Fruit fly (Drosophila melanogaster) whole organism, embryonic: ENCODE results near the gene Kmn1.
A peak's percentile ranks its signal among the peaks of the same experiment; 100 is the strongest.

Experiments used
- Atf3 ChIP-seq: fragments of 200-800 bp; sonication (Bioruptor generic); optimal IDR thresholded peaks from 3 replicates; lab custom pipeline; 2016; ENCODE audit warnings: missing biosample characterization, missing genetic modification characterization
- Bteb2 ChIP-seq: fragments of 200-800 bp; sonication (Bioruptor generic); optimal IDR thresholded peaks from 2 replicates; lab custom pipeline; 2016; ENCODE audit warnings: missing biosample characterization, missing genetic modification characterization
- CG10267 ChIP-seq: fragments of 200-800 bp; sonication (Bioruptor generic); optimal IDR thresholded peaks from 2 replicates; lab custom pipeline; 2018; ENCODE audit warnings: missing biosample characterization, mild to moderate bottlenecking, missing genetic modification characterization, moderate library complexity
- CG10979 ChIP-seq: fragments of 200-800 bp; sonication (Bioruptor generic); optimal IDR thresholded peaks from 2 replicates; lab custom pipeline; 2018; ENCODE audit warnings: missing biosample characterization, mild to moderate bottlenecking, missing genetic modification characterization, moderate library complexity
- CG11456 ChIP-seq: fragments of 200-800 bp; sonication (Bioruptor generic); IDR thresholded peaks from 3 replicates; pipeline ENCODE4 v1.3.6; 2022; ENCODE audit warnings: missing biosample characterization, missing genetic modification characterization
- CG12744 ChIP-seq: fragments of 200-800 bp; sonication (Bioruptor generic); optimal IDR thresholded peaks from 2 replicates; lab custom pipeline; 2016; ENCODE audit warnings: missing biosample characterization, missing genetic modification characterization
- CG12769 ChIP-seq: fragments of 200-800 bp; sonication (Bioruptor generic); optimal IDR thresholded peaks from 2 replicates; lab custom pipeline; 2019; ENCODE audit warnings: missing biosample characterization, mild to moderate bottlenecking, missing genetic modification characterization, moderate library complexity
- CG14667 ChIP-seq: fragments of 200-800 bp; sonication (Bioruptor generic); IDR thresholded peaks from 2 replicates; pipeline ENCODE4 v1.3.6; 2022; ENCODE audit warnings: missing biosample characterization, missing genetic modification characterization
- CG16863 ChIP-seq: fragments of 200-800 bp; sonication (Bioruptor generic); optimal IDR thresholded peaks from 3 replicates; lab custom pipeline; 2016; ENCODE audit warnings: missing biosample characterization, missing genetic modification characterization
- CG17361 ChIP-seq: fragments of 200-800 bp; sonication (Bioruptor generic); IDR thresholded peaks from 3 replicates; pipeline ENCODE4 v1.3.6; 2022; ENCODE audit warnings: missing biosample characterization, missing genetic modification characterization
- CG18262 ChIP-seq: fragments of 200-800 bp; optimal IDR thresholded peaks from 3 replicates; lab custom pipeline; 2019; ENCODE audit warnings: missing biosample characterization, mild to moderate bottlenecking, missing genetic modification characterization, moderate library complexity
- CG1832 ChIP-seq: fragments of 200-800 bp; sonication (Bioruptor generic); optimal IDR thresholded peaks from 2 replicates; lab custom pipeline; 2017; ENCODE audit warnings: missing biosample characterization, mild to moderate bottlenecking, missing genetic modification characterization, inconsistent platforms
- CG34224 ChIP-seq: fragments of 200-800 bp; sonication (Bioruptor generic); IDR thresholded peaks from 3 replicates; pipeline ENCODE4 v1.3.6; 2022; ENCODE audit warnings: missing biosample characterization, missing genetic modification characterization; ENCODE audit not compliant: partially characterized antibody
- CG5245 ChIP-seq: fragments of 200-800 bp; sonication (Bioruptor generic); optimal IDR thresholded peaks from 3 replicates; lab custom pipeline; 2016; ENCODE audit warnings: missing biosample characterization, missing genetic modification characterization
- CG5953 ChIP-seq: fragments of 200-800 bp; sonication (Bioruptor generic); IDR thresholded peaks from 2 replicates; pipeline ENCODE4 v1.3.6; 2022; ENCODE audit warnings: missing biosample characterization, missing genetic modification characterization
- CG6654 ChIP-seq: fragments of 200-800 bp; sonication (Bioruptor generic); optimal IDR thresholded peaks from 2 replicates; lab custom pipeline; 2017; ENCODE audit warnings: missing biosample characterization, mild to moderate bottlenecking, missing genetic modification characterization
- CG6689 ChIP-seq: fragments of 200-800 bp; sonication (Bioruptor generic); IDR thresholded peaks from 2 replicates; pipeline ENCODE4 v1.3.6; 2022; ENCODE audit warnings: missing biosample characterization, missing genetic modification characterization
- CG7928 ChIP-seq: fragments of 200-800 bp; sonication (Bioruptor generic); optimal IDR thresholded peaks from 2 replicates; lab custom pipeline; 2017; ENCODE audit warnings: missing biosample characterization, mild to moderate bottlenecking, missing genetic modification characterization
- CG9932 ChIP-seq: fragments of 200-800 bp; sonication (Bioruptor generic); IDR thresholded peaks from 2 replicates; pipeline ENCODE4 v1.3.6; 2022; ENCODE audit warnings: missing biosample characterization, missing genetic modification characterization
- Dip3 ChIP-seq: fragments of 200-800 bp; sonication (Bioruptor generic); optimal IDR thresholded peaks from 3 replicates; lab custom pipeline; 2016; ENCODE audit warnings: missing biosample characterization, missing genetic modification characterization
- Elba2 ChIP-seq: fragments of 200-800 bp; sonication (Bioruptor generic); optimal IDR thresholded peaks from 3 replicates; lab custom pipeline; 2016; ENCODE audit warnings: missing biosample characterization, missing genetic modification characterization
- Gug ChIP-seq: fragments of 200-800 bp; sonication (Bioruptor generic); IDR thresholded peaks from 4 replicates; pipeline ENCODE4 v1.3.6; 2022; ENCODE audit warnings: missing biosample characterization, missing genetic modification characterization
- Kr ChIP-seq: fragments of 200-800 bp; sonication (Bioruptor generic); optimal IDR thresholded peaks from 2 replicates; lab custom pipeline; 2017; ENCODE audit warnings: missing biosample characterization, mild to moderate bottlenecking, missing genetic modification characterization
- NC2α ChIP-seq: fragments of 200-800 bp; sonication (Bioruptor generic); optimal IDR thresholded peaks from 2 replicates; lab custom pipeline; 2016; ENCODE audit warnings: missing biosample characterization, missing genetic modification characterization
- TFAM ChIP-seq: fragments of 200-800 bp; sonication (Bioruptor generic); optimal IDR thresholded peaks from 2 replicates; lab custom pipeline; 2017; ENCODE audit warnings: missing biosample characterization, missing genetic modification characterization, inconsistent platforms
- ara ChIP-seq: fragments of 200-800 bp; sonication (Bioruptor generic); IDR thresholded peaks from 2 replicates; pipeline ENCODE4 v1.3.6; 2022; ENCODE audit warnings: missing biosample characterization, missing genetic modification characterization
- ash1 ChIP-seq: fragments of 200-800 bp; sonication (Bioruptor generic); optimal IDR thresholded peaks from 2 replicates; lab custom pipeline; 2018; ENCODE audit warnings: missing biosample characterization, mild to moderate bottlenecking, missing genetic modification characterization
- ato ChIP-seq: fragments of 200-800 bp; sonication (Bioruptor generic); IDR thresholded peaks from 2 replicates; pipeline ENCODE4 v1.3.6; 2022; ENCODE audit warnings: missing biosample characterization, missing genetic modification characterization; ENCODE audit not compliant: partially characterized antibody
- cad ChIP-seq: fragments of >200 bp; optimal IDR thresholded peaks from 2 replicates; lab custom pipeline; 2017; ENCODE audit warnings: missing biosample characterization, missing genetic modification characterization
- fu2 ChIP-seq: fragments of 200-800 bp; sonication (Bioruptor generic); optimal IDR thresholded peaks from 2 replicates; lab custom pipeline; 2016; ENCODE audit warnings: missing biosample characterization, missing genetic modification characterization
- hbn ChIP-seq: fragments of 200-800 bp; sonication (Bioruptor generic); IDR thresholded peaks from 2 replicates; pipeline ENCODE4 v1.3.6; 2022; ENCODE audit warnings: missing biosample characterization, missing genetic modification characterization; ENCODE audit not compliant: partially characterized antibody
- ind ChIP-seq: fragments of 200-800 bp; sonication (Bioruptor generic); optimal IDR thresholded peaks from 3 replicates; lab custom pipeline; 2016; ENCODE audit warnings: missing biosample characterization, missing genetic modification characterization
- jumu ChIP-seq: fragments of 200-800 bp; sonication (Bioruptor generic); optimal IDR thresholded peaks from 3 replicates; lab custom pipeline; 2016; ENCODE audit warnings: missing biosample characterization, missing genetic modification characterization
- lbe ChIP-seq: fragments of 200-800 bp; sonication (Bioruptor generic); optimal IDR thresholded peaks from 2 replicates; lab custom pipeline; 2016; ENCODE audit warnings: missing biosample characterization, mild to moderate bottlenecking, missing genetic modification characterization
- mirr ChIP-seq: fragments of 200-800 bp; sonication (Bioruptor generic); optimal IDR thresholded peaks from 3 replicates; lab custom pipeline; 2018; ENCODE audit warnings: missing biosample characterization, mild to moderate bottlenecking, missing genetic modification characterization
- nerfin-1 ChIP-seq: fragments of 200-800 bp; sonication (Bioruptor generic); optimal IDR thresholded peaks from 3 replicates; lab custom pipeline; 2019; ENCODE audit warnings: missing biosample characterization, mild to moderate bottlenecking, missing genetic modification characterization, moderate library complexity
- nerfin-2 ChIP-seq: fragments of 200-800 bp; sonication (Bioruptor generic); IDR thresholded peaks from 2 replicates; pipeline ENCODE4 v1.3.6; 2022; ENCODE audit warnings: missing biosample characterization, missing genetic modification characterization; ENCODE audit not compliant: partially characterized antibody
- pan ChIP-seq, 4 experiments: fragments of >200 bp in 3 of 4; fragments of 200-800 bp in 1 of 4; sonication (Bioruptor generic) in 1 of 4; optimal IDR thresholded peaks in 3 of 4; IDR thresholded peaks in 1 of 4; 2 replicates each; pipeline versions ENCODE4 v1.3.6 to Lab custom; 2017 to 2022; ENCODE audit warnings: missing biosample characterization in 2 of 4, missing genetic modification characterization in 2 of 4, mixed read lengths in 1 of 4
- pnt ChIP-seq: fragments of 200-800 bp; sonication (Bioruptor generic); optimal IDR thresholded peaks from 3 replicates; lab custom pipeline; 2016; ENCODE audit warnings: missing biosample characterization, missing genetic modification characterization
- sd ChIP-seq: fragments of 200-800 bp; sonication (Bioruptor generic); optimal IDR thresholded peaks from 3 replicates; lab custom pipeline; 2018; ENCODE audit warnings: missing biosample characterization, mild to moderate bottlenecking, missing genetic modification characterization, moderate library complexity
- seq ChIP-seq: fragments of 200-800 bp; sonication (Bioruptor generic); IDR thresholded peaks from 2 replicates; pipeline ENCODE4 v1.3.6; 2022; ENCODE audit warnings: missing biosample characterization, missing genetic modification characterization
- sisA ChIP-seq: fragments of 200-800 bp; sonication (Bioruptor generic); IDR thresholded peaks from 2 replicates; pipeline ENCODE4 v1.3.6; 2022; ENCODE audit warnings: missing biosample characterization, missing genetic modification characterization
- ssp ChIP-seq: fragments of 200-800 bp; sonication (Bioruptor generic); IDR thresholded peaks from 2 replicates; pipeline ENCODE4 v1.3.6; 2022; ENCODE audit warnings: missing biosample characterization, missing genetic modification characterization
- toy ChIP-seq: fragments of 200-800 bp; sonication (Bioruptor generic); IDR thresholded peaks from 2 replicates; pipeline ENCODE4 v1.3.6; 2022; ENCODE audit warnings: missing biosample characterization, missing genetic modification characterization
- twi ChIP-seq: fragments of 200-800 bp; optimal IDR thresholded peaks from 2 replicates; lab custom pipeline; 2019; ENCODE audit warnings: missing biosample characterization, mild to moderate bottlenecking, missing genetic modification characterization, moderate library complexity
- unc-4 ChIP-seq: fragments of 200-800 bp; sonication (Bioruptor generic); IDR thresholded peaks from 2 replicates; pipeline ENCODE4 v1.3.6; 2022; ENCODE audit warnings: missing biosample characterization, missing genetic modification characterization; ENCODE audit not compliant: partially characterized antibody
- vnd ChIP-seq: fragments of 200-800 bp; sonication (Bioruptor generic); IDR thresholded peaks from 3 replicates; pipeline ENCODE4 v1.3.6; 2022; ENCODE audit warnings: missing biosample characterization, missing genetic modification characterization; ENCODE audit not compliant: partially characterized antibody
- z ChIP-seq: fragments of 200-800 bp; sonication (Bioruptor generic); IDR thresholded peaks from 3 replicates; pipeline ENCODE4 v1.3.6; 2022; ENCODE audit warnings: missing biosample characterization, missing genetic modification characterization

The Kmn1 gene

dm6 chrX:11521561-11522546 lies 50.4 kb downstream of the Kmn1 start (continued):
- TF ChIP-seq CG14667 (GFP tag; lab: Robert Waterston, UW), result 0 out of 2 replicates have a peak, but pooled peaks have one; percentile 26
- no peak for TF ChIP-seq z (GFP tag; lab: Robert Waterston, UW)
- TF ChIP-seq CG1832 (GFP tag; lab: Kevin White, UChicago), result no peak
- TF ChIP-seq unc-4, result no peak
- TF ChIP-seq CG10267, result peak; percentile 53
- peak; percentile 65 for TF ChIP-seq CG10979
- peak; percentile 55 for TF ChIP-seq CG12769
- peak; percentile 56 for TF ChIP-seq ind (GFP tag; lab: Kevin White, UChicago)
- TF ChIP-seq CG11456, result 0 out of 3 replicates have a peak, but pooled peaks have one; percentile 58
- TF ChIP-seq cad, result no peak
- TF ChIP-seq CG6654, result no peak
- TF ChIP-seq CG5953 (GFP tag; lab: Robert Waterston, UW), result no peak
- TF ChIP-seq CG34224 (GFP tag; lab: Robert Waterston, UW), result no peak
- no peak for TF ChIP-seq pan (optimal IDR thresholded peaks at IDR 0.05; lab: Kevin White, UChicago)
- peak in 1 of 2 experiments; percentile 73 for TF ChIP-seq pan (GFP tag; optimal IDR thresholded peaks at IDR 0.05 in 1 of 2, IDR thresholded peaks at IDR 0.05 in 1 of 2)
- TF ChIP-seq nerfin-1 (tag; lab: Kevin White, UChicago), result peak; percentile 44
- TF ChIP-seq Elba2, result no peak
- peak; percentile 70 for TF ChIP-seq CG18262 (tag; lab: Kevin White, UChicago)
- peak; percentile 18 for TF ChIP-seq sd (tag; lab: Kevin White, UChicago)
- peak; percentile 0 for TF ChIP-seq pnt (GFP tag; lab: Kevin White, UChicago)
- TF ChIP-seq ash1 (GFP tag; lab: Kevin White, UChicago), result no peak
- no peak for TF ChIP-seq mirr (GFP tag; lab: Kevin White, UChicago)
- TF ChIP-seq toy (GFP tag; lab: Robert Waterston, UW), result no peak
- peak; percentile 37; the same call in 1 of the 2 replicates for TF ChIP-seq ara (GFP tag; lab: Robert Waterston, UW)
- no peak for TF ChIP-seq hbn
- no peak for TF ChIP-seq fu2
- TF ChIP-seq nerfin-2 (GFP tag; lab: Robert Waterston, UW), result no peak
- no peak for TF ChIP-seq lbe (GFP tag; lab: Kevin White, UChicago)
- peak; percentile 8 for TF ChIP-seq twi (tag; lab: Kevin White, UChicago)
- no peak for TF ChIP-seq Bteb2 (GFP tag; lab: Kevin White, UChicago)
- no peak for TF ChIP-seq CG7928 (GFP tag; lab: Kevin White, UChicago)
- TF ChIP-seq CG12744 (GFP tag; lab: Kevin White, UChicago), result no peak
- TF ChIP-seq seq (GFP tag; lab: Robert Waterston, UW), result peak; percentile 59; the same call in 1 of the 2 replicates
- TF ChIP-seq ato (GFP tag; lab: Robert Waterston, UW), result no peak
- TF ChIP-seq jumu, result no peak
- TF ChIP-seq CG17361 (GFP tag; lab: Robert Waterston, UW), result peak; percentile 67; the same call in 2 of the 3 replicates
- no peak for TF ChIP-seq NC2α (GFP tag; lab: Kevin White, UChicago)
- peak; percentile 65 for TF ChIP-seq CG6689
- peak; percentile 7 for TF ChIP-seq CG5245 (GFP tag; lab: Kevin White, UChicago)
- TF ChIP-seq ssp (GFP tag; lab: Robert Waterston, UW), result 0 out of 2 replicates have a peak, but pooled peaks have one; percentile 27
- peak; percentile 52; the same call in 1 of the 2 replicates for TF ChIP-seq sisA
- TF ChIP-seq CG9932 (GFP tag; lab: Robert Waterston, UW), result peak; percentile 46
- no peak for TF ChIP-seq Dip3 (GFP tag; lab: Kevin White, UChicago)
- no peak for TF ChIP-seq Atf3 (GFP tag; lab: Kevin White, UChicago)
- TF ChIP-seq vnd (GFP tag; lab: Robert Waterston, UW), result no peak
- no peak for TF ChIP-seq Gug (GFP tag; lab: Robert Waterston, UW)
- TF ChIP-seq CG16863, result no peak
- TF ChIP-seq TFAM (GFP tag; lab: Kevin White, UChicago), result no peak
- no peak for TF ChIP-seq Kr (GFP tag; lab: Kevin White, UChicago)
